Worm (Caenorhabditis elegans) whole organism, L4 larva: ENCODE results near the gene flp-27.
A peak's percentile ranks its signal among the peaks of the same experiment; 100 is the strongest.

Experiments used
- Y5F2A.4 ChIP-seq: fragments of 200-800 bp; sonication (Bioruptor generic); optimal IDR thresholded peaks from 2 replicates; lab custom pipeline; 2018; ENCODE audit warnings: mild to moderate bottlenecking, missing genetic modification characterization, missing compliant biosample characterization
- Y75B8A.6 ChIP-seq: fragments of 200-800 bp; sonication (Bioruptor generic); IDR thresholded peaks from 2 replicates; pipeline ENCODE4 v1.3.6; 2022; ENCODE audit warnings: missing genetic modification reagents, missing genetic modification characterization, missing compliant biosample characterization
- aha-1 ChIP-seq: fragments of 150-350 bp; peaks from one replicate; lab custom pipeline; 2014; ENCODE audit warnings: missing biosample characterization, missing genetic modification characterization
- arid-1 ChIP-seq: fragments of 200-800 bp; sonication (Bioruptor generic); conservative IDR thresholded peaks from 2 replicates; pipeline ENCODE4 v1.3.6; 2022; ENCODE audit warnings: missing genetic modification reagents, missing genetic modification characterization, missing compliant biosample characterization
- ceh-20 ChIP-seq: fragments of 200-800 bp; sonication (Bioruptor generic); IDR thresholded peaks from 2 replicates; pipeline ENCODE4 v1.3.6; 2022; ENCODE audit warnings: missing genetic modification reagents, missing genetic modification characterization, missing compliant biosample characterization
- ceh-32 ChIP-seq: sonication (generic microtip); optimal IDR thresholded peaks from 2 replicates; lab custom pipeline; 2016; ENCODE audit warnings: mild to moderate bottlenecking, missing genetic modification characterization, missing compliant biosample characterization; ENCODE audit not compliant: poor library complexity
- dpl-1 ChIP-seq: fragments of 150-350 bp; optimal IDR thresholded peaks from 2 replicates; lab custom pipeline; 2014; ENCODE audit warnings: missing biosample characterization, missing genetic modification reagents, missing genetic modification characterization
- dve-1 ChIP-seq: sonication (generic microtip); optimal IDR thresholded peaks from 2 replicates; lab custom pipeline; 2017; ENCODE audit warnings: antibody characterized with exemption, mild to moderate bottlenecking, missing genetic modification characterization, missing compliant biosample characterization; ENCODE audit not compliant: insufficient read depth
- egl-43 ChIP-seq: fragments of 200-800 bp; sonication (Bioruptor generic); IDR thresholded peaks from 2 replicates; pipeline ENCODE4 v1.3.6; 2022; ENCODE audit warnings: missing genetic modification reagents, missing genetic modification characterization, missing compliant biosample characterization
- fkh-10 ChIP-seq: fragments of 150-350 bp; optimal IDR thresholded peaks from 2 replicates; lab custom pipeline; 2014; ENCODE audit warnings: missing biosample characterization, missing genetic modification reagents, missing genetic modification characterization
- hlh-11 ChIP-seq: fragments of 200-800 bp; sonication (Bioruptor generic); optimal IDR thresholded peaks from 2 replicates; lab custom pipeline; 2018; ENCODE audit warnings: mild to moderate bottlenecking, missing genetic modification characterization, missing compliant biosample characterization
- lim-7 ChIP-seq: fragments of 200-800 bp; sonication (Bioruptor generic); IDR thresholded peaks from 2 replicates; pipeline ENCODE4 v1.3.6; 2022; ENCODE audit warnings: missing genetic modification characterization, missing compliant biosample characterization
- lir-3 ChIP-seq: sonication (generic microtip); optimal IDR thresholded peaks from 2 replicates; lab custom pipeline; 2016; ENCODE audit warnings: mild to moderate bottlenecking, missing genetic modification characterization, missing compliant biosample characterization
- mes-2 ChIP-seq: sonication (generic microtip); optimal IDR thresholded peaks from 2 replicates; lab custom pipeline; 2016; ENCODE audit warnings: missing genotype, mild to moderate bottlenecking, missing genetic modification characterization, missing compliant biosample characterization; ENCODE audit not compliant: poor library complexity, severe bottlenecking
- nhr-28 ChIP-seq: fragments of 150-350 bp; optimal IDR thresholded peaks from 2 replicates; lab custom pipeline; 2014; ENCODE audit warnings: missing biosample characterization, missing genetic modification characterization
- nhr-76 ChIP-seq: fragments of 150-350 bp; optimal IDR thresholded peaks from 2 replicates; lab custom pipeline; 2014; ENCODE audit warnings: missing biosample characterization, missing genetic modification characterization
- nhr-77 ChIP-seq: fragments of 150-350 bp; optimal IDR thresholded peaks from 2 replicates; lab custom pipeline; 2014; ENCODE audit warnings: missing biosample characterization, missing genetic modification characterization
- pha-4 ChIP-seq, 2 experiments: fragments of 150-350 bp in 1 of 2; fragments of 200-800 bp in 1 of 2; sonication (Bioruptor generic) in 1 of 2; IDR thresholded peaks in 1 of 2; optimal IDR thresholded peaks in 1 of 2; 2 replicates each; pipeline versions ENCODE4 v1.3.6 to Lab custom; 2014 to 2022; ENCODE audit warnings: missing genetic modification characterization in 2 of 2, missing genetic modification reagents in 2 of 2, missing biosample characterization in 1 of 2, missing compliant biosample characterization in 1 of 2
- php-3 ChIP-seq: fragments of 200-800 bp; sonication (Bioruptor generic); IDR thresholded peaks from 2 replicates; pipeline ENCODE4 v1.3.6; 2022; ENCODE audit warnings: missing genetic modification reagents, missing genetic modification characterization, missing compliant biosample characterization
- saeg-2 ChIP-seq: fragments of 200-800 bp; sonication (Bioruptor generic); IDR thresholded peaks from 2 replicates; pipeline ENCODE4 v1.3.6; 2022; ENCODE audit warnings: missing genetic modification reagents, missing genetic modification characterization, missing compliant biosample characterization
- set-16 ChIP-seq: fragments of 200-800 bp; sonication (Bioruptor generic); IDR thresholded peaks from 2 replicates; pipeline ENCODE4 v1.3.6; 2022; ENCODE audit warnings: missing genetic modification reagents, missing genetic modification characterization, missing compliant biosample characterization
- spr-1 ChIP-seq: sonication (generic microtip); optimal IDR thresholded peaks from 2 replicates; lab custom pipeline; 2016; ENCODE audit warnings: mild to moderate bottlenecking, missing genetic modification characterization, missing compliant biosample characterization
- spr-3 ChIP-seq: fragments of 200-800 bp; sonication (Bioruptor generic); optimal IDR thresholded peaks from 2 replicates; lab custom pipeline; 2018; ENCODE audit warnings: mild to moderate bottlenecking, missing genetic modification characterization, missing compliant biosample characterization
- unc-130 ChIP-seq: sonication (generic microtip); optimal IDR thresholded peaks from 2 replicates; lab custom pipeline; 2016; ENCODE audit warnings: missing genetic modification reagents, missing genetic modification characterization, missing compliant biosample characterization
- vab-7 ChIP-seq: fragments of 200-800 bp; sonication (Bioruptor generic); IDR thresholded peaks from 2 replicates; pipeline ENCODE4 v1.3.6; 2022; ENCODE audit warnings: missing genetic modification reagents, missing genetic modification characterization, missing compliant biosample characterization
- zfp-2 ChIP-seq: sonication (generic microtip); optimal IDR thresholded peaks from 2 replicates; lab custom pipeline; 2016; ENCODE audit warnings: mild to moderate bottlenecking, missing genetic modification characterization, missing compliant biosample characterization
- zip-11 ChIP-seq: fragments of 200-800 bp; sonication (Bioruptor generic); IDR thresholded peaks from 2 replicates; pipeline ENCODE4 v1.3.6; 2022; ENCODE audit warnings: missing genetic modification characterization, missing compliant biosample characterization
- zip-2 ChIP-seq: fragments of 150-350 bp; optimal IDR thresholded peaks from 2 replicates; lab custom pipeline; 2014; ENCODE audit warnings: missing biosample characterization, missing genetic modification characterization
- ztf-11 ChIP-seq: fragments of 150-350 bp; optimal IDR thresholded peaks from 2 replicates; lab custom pipeline; 2014; ENCODE audit warnings: missing biosample characterization, missing genetic modification characterization

flp-27 gene

ce11 chrII:5649236-5650004, 31.4 kb upstream of the flp-27 start, which contains the start of the genes sam-4, F59E12.17 and zyg-1 (continued):
- TF ChIP-seq unc-130 = peak; percentile 88
- no peak for TF ChIP-seq php-3 (GFP tag; lab: Robert Waterston, UW)
- TF ChIP-seq zip-2 (tag; lab: Kevin White, UChicago) = no peak
- TF ChIP-seq Y75B8A.6 (GFP tag; lab: Robert Waterston, UW) = no peak
- TF ChIP-seq nhr-77 (tag; lab: Kevin White, UChicago) = peak; percentile 29
- peak; percentile 52 for TF ChIP-seq nhr-28 (tag; lab: Kevin White, UChicago)
- TF ChIP-seq saeg-2 (GFP tag; lab: Robert Waterston, UW) = no peak
- peak; percentile 94 for TF ChIP-seq mes-2 (tag; lab: Kevin White, UChicago)
- 0 out of 2 replicates have a peak, but pooled peaks have one; percentile 17 for TF ChIP-seq arid-1 (GFP tag; lab: Robert Waterston, UW)

DNA sequence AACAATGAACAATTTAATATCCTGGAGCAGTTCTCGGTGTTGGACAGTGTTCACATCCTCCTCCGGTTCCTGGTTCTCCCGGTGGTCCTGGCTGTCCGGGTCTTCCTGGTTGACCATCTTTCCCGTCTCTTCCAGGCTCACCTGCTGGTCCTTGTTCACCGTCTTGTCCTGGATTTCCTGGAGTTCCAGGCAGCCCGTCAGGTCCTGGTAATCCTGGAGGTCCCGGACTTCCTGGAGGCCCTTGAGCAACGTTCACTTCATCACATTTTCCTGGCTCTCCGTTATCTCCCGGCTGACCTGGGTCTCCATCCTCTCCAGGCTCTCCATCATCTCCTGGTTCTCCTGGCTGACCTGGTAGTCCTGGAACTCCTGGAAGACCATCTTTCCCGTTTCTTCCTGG, 29.4 kb upstream of the flp-27 start:
- TF ChIP-seq dve-1 (tag; lab: Kevin White, UChicago) (no peak), set-16 (peak; percentile 86)

ce11 chrII:5652334-5652733, 28.5 kb upstream of the flp-27 start, which contains the start of gene bli-2:
Gene bli-2, minus strand, starts transcription at chrII:5652434.
- no peak for TF ChIP-seq spr-3 (GFP tag; lab: Kevin White, UChicago)
- no peak for TF ChIP-seq spr-1 (tag; lab: Kevin White, UChicago)
- TF ChIP-seq Y5F2A.4 = no peak
- no peak for TF ChIP-seq ceh-32
- no peak for TF ChIP-seq ceh-20
- no peak for TF ChIP-seq zfp-2 (tag; lab: Kevin White, UChicago)
- TF ChIP-seq lim-7 = no peak
- TF ChIP-seq, all 104 proteins: peak for 0

ce11 chrII:5654215-5654614, 26.6 kb upstream of the flp-27 start, which contains the start of gene F59E12.1:
Gene F59E12.1, plus strand, starts transcription at chrII:5654515.
- TF ChIP-seq lir-3 (no peak), fkh-10 (no peak), pha-4 (GFP tag; IDR thresholded peaks at IDR 0.05; lab: Robert Waterston, UW) (no peak), pha-4 (tag; optimal IDR thresholded peaks at IDR 0.05; lab: Kevin White, UChicago) (no peak), zip-11 (GFP tag; lab: Robert Waterston, UW) (no peak), vab-7 (GFP tag; lab: Robert Waterston, UW) (no peak), ztf-11 (no peak), egl-43 (no peak), nhr-76 (tag; lab: Kevin White, UChicago) (no peak), dpl-1 (GFP tag; lab: Kevin White, UChicago) (no peak), zfp-2 (tag; lab: Kevin White, UChicago) (no peak)

DNA sequence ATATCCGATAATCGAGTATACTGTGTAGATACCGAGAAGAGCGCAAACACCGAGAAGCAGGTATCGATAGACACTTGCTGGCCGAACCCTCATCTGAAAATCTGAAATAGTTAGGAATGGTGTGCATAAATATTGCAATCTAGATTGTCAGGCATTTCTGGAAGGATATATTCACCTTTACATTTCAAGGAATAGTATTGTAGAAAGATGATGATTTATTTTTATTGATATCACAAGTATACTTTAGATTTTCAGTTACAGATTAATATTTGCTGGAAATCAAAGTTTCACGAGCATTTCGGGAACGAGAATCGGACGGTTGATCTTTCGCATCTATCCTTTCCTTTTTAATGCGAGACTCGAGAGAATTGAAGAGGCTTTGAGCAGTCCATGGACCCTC, 21.1 kb upstream of the flp-27 start, which contains the start of gene fut-3:
fut-3 (minus strand) TSS at position 101 of the 400 bp plus-strand sequence.
- no peak for TF ChIP-seq dve-1 (tag; lab: Kevin White, UChicago)

DNA sequence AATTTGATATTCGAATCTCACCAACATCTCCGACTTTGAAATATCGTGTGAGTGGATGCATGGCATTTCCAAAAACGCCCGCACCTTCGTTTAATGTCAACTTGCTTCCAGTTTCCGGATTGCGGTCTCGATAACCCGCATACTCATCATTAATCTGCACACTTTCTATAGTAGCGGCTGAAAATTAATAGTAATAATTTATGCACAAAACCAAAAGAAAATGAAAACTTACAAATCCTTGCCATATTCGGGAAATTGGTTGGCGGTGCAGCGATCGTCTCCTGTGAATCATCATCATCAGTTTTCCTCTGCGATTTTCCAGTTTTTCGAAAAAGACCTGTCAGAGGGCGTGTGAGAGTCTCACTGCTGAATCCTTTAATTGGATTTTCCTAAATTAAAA, 20.6 kb upstream of the flp-27 start:
- TF ChIP-seq hlh-11 (tag; lab: Kevin White, UChicago) = no peak
- peak; percentile 96 for TF ChIP-seq aha-1 (tag; lab: Kevin White, UChicago)
